Worm (Caenorhabditis elegans) whole organism, midembryonic: Measurements from ENCODE around the gene Y69E1A.1.

Experiments used
- T22C8.4 ChIP-seq: fragments of 200-800 bp; sonication (Bioruptor generic); IDR thresholded peaks from 2 replicates; pipeline ENCODE4 v1.3.6; 2022; ENCODE audit warnings: missing genetic modification characterization, missing compliant biosample characterization
- cog-1 ChIP-seq: sonication (generic microtip); optimal IDR thresholded peaks from 2 replicates; lab custom pipeline; 2016; ENCODE audit warnings: missing genetic modification characterization, missing compliant biosample characterization
- flt-1 ChIP-seq: fragments of 200-800 bp; sonication (Bioruptor generic); IDR thresholded peaks from 2 replicates; pipeline ENCODE4 v1.3.6; 2022; ENCODE audit warnings: missing genetic modification characterization, missing compliant biosample characterization
- klf-2 ChIP-seq: fragments of 200-800 bp; sonication (Bioruptor generic); conservative IDR thresholded peaks from 2 replicates; pipeline ENCODE4 v1.3.6; 2022; ENCODE audit warnings: missing genetic modification reagents, missing genetic modification characterization, missing compliant biosample characterization
- med-1 ChIP-seq: sonication (generic microtip); optimal IDR thresholded peaks from 2 replicates; lab custom pipeline; 2017; ENCODE audit warnings: missing genetic modification characterization, mild to moderate bottlenecking, missing compliant biosample characterization, antibody characterized with exemption, missing genetic modification reagents; ENCODE audit not compliant: insufficient read depth
- ref-1 ChIP-seq: fragments of 200-800 bp; sonication (Bioruptor generic); conservative IDR thresholded peaks from 2 replicates; pipeline ENCODE4 v1.3.6; 2022; ENCODE audit warnings: missing genetic modification reagents, missing genetic modification characterization, missing compliant biosample characterization
- tab-1 ChIP-seq: fragments of 200-800 bp; sonication (Bioruptor generic); IDR thresholded peaks from 2 replicates; pipeline ENCODE4 v1.3.6; 2022; ENCODE audit warnings: missing genetic modification characterization, missing compliant biosample characterization
- ztf-23 ChIP-seq: fragments of 200-800 bp; sonication (Bioruptor generic); IDR thresholded peaks from 2 replicates; pipeline ENCODE4 v1.3.6; 2022; ENCODE audit warnings: missing genetic modification reagents, missing genetic modification characterization, missing compliant biosample characterization
- ztf-29 ChIP-seq: fragments of 200-800 bp; sonication (Bioruptor generic); IDR thresholded peaks from 2 replicates; pipeline ENCODE4 v1.3.6; 2022; ENCODE audit warnings: missing genetic modification reagents, missing genetic modification characterization, missing compliant biosample characterization

Y69E1A.1 gene

ce11 chrIV:10950363-10951214 lies 1.9 kb upstream of the Y69E1A.1 start:
- TF ChIP-seq flt-1 (GFP tag; lab: Robert Waterston, UW) (no peak), klf-2 (no peak), cog-1 (tag; lab: Kevin White, UChicago) (no peak), ref-1 (GFP tag; lab: Robert Waterston, UW) (no peak), tab-1 (GFP tag; lab: Robert Waterston, UW) (no peak), T22C8.4 (GFP tag; lab: Robert Waterston, UW) (no peak), med-1 (GFP tag; lab: Kevin White, UChicago) (no peak), ztf-23 (GFP tag; lab: Robert Waterston, UW) (no peak), ztf-29 (GFP tag; lab: Robert Waterston, UW) (no peak)

- no peak for TF ChIP-seq ztf-29 (GFP tag; lab: Robert Waterston, UW)
- TF ChIP-seq flt-1 (GFP tag; lab: Robert Waterston, UW), result no peak
- TF ChIP-seq cog-1 (tag; lab: Kevin White, UChicago), result no peak
- no peak for TF ChIP-seq T22C8.4 (GFP tag; lab: Robert Waterston, UW)
Observed at ce11 chrIV:10949510-10949909, 813 bp upstream of the Y69E1A.1 start, which contains the start of gene nsph-3.1. Gene nsph-3.1, plus strand, starts transcription at chrIV:10949810.

ce11 chrIV:10936906-10937540 lies 11.7 kb downstream of the Y69E1A.1 start, which contains the start of gene fic-1:
Gene fic-1, plus strand, starts transcription at chrIV:10937454.
- peak; percentile 25 for TF ChIP-seq cog-1 (tag; lab: Kevin White, UChicago)
- TF ChIP-seq T22C8.4 (GFP tag; lab: Robert Waterston, UW), result peak; percentile 74
- TF ChIP-seq flt-1 (GFP tag; lab: Robert Waterston, UW), result no peak

- TF ChIP-seq tab-1 (GFP tag; lab: Robert Waterston, UW), result no peak
- no peak for TF ChIP-seq ztf-23 (GFP tag; lab: Robert Waterston, UW)
- TF ChIP-seq cog-1 (tag; lab: Kevin White, UChicago), result peak; percentile 65
Observed at ce11 chrIV:10935853-10936491, 12.7 kb downstream of the Y69E1A.1 start, which contains the start of gene lgg-2. Gene lgg-2, minus strand, starts transcription at chrIV:10935903.

DNA sequence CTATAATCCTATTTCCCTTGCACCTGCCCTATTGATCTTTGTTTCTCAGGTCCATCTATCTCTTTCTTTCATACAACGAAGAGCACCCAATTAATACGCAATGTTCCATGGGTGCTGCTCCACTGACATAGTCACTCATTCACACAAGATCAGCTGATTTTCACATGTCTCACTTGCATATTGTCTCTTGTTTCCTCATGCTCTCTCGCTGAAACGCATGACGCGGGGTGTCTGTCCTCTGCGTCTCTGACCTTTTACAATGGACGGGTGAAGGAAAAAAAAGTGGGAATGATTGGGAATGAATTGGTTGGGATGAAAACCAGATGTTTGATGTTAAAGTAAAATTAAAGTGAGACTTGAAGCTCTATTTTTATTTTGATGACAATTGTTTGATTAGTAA lies 13.4 kb downstream of the Y69E1A.1 start:
- TF ChIP-seq flt-1 (GFP tag; lab: Robert Waterston, UW) (0 out of 2 replicates have a peak, but pooled peaks have one; percentile 34), ztf-23 (GFP tag; lab: Robert Waterston, UW) (0 out of 2 replicates have a peak, but pooled peaks have one; percentile 19), tab-1 (GFP tag; lab: Robert Waterston, UW) (no peak), cog-1 (tag; lab: Kevin White, UChicago) (peak; percentile 70)

DNA sequence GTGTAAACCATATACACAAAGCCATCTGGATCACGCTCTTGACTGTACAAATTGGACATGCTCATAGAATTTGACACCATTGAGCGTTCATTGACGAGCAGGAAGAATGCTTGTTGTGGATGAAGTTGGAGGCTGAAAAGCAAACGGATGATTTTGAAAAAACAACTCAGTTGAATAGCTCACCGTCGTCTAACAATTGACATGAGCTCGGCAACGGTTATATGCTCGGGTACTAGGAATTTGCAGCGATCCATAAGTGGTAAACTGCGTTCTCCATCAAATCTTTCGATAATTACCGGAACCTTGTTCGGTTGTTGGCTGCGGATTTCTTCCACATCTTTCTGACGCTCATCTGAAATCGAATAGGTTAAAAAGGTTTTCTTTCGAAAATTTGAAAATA lies 13.9 kb downstream of the Y69E1A.1 start:
- TF ChIP-seq ztf-23 (GFP tag; lab: Robert Waterston, UW), result no peak
- no peak for TF ChIP-seq cog-1 (tag; lab: Kevin White, UChicago)
- TF ChIP-seq med-1 (GFP tag; lab: Kevin White, UChicago), result no peak
- TF ChIP-seq flt-1 (GFP tag; lab: Robert Waterston, UW), result no peak
- TF ChIP-seq ztf-29 (GFP tag; lab: Robert Waterston, UW), result no peak
- no peak for TF ChIP-seq klf-2
- TF ChIP-seq T22C8.4 (GFP tag; lab: Robert Waterston, UW), result no peak
- TF ChIP-seq tab-1 (GFP tag; lab: Robert Waterston, UW), result no peak
- TF ChIP-seq ref-1 (GFP tag; lab: Robert Waterston, UW), result no peak

ce11 chrIV:10933777-10934546 lies 14.7 kb downstream of the Y69E1A.1 start:
- TF ChIP-seq flt-1 (GFP tag; lab: Robert Waterston, UW) (0 out of 2 replicates have a peak, but pooled peaks have one; percentile 17), ztf-23 (GFP tag; lab: Robert Waterston, UW) (no peak), med-1 (GFP tag; lab: Kevin White, UChicago) (no peak)

DNA sequence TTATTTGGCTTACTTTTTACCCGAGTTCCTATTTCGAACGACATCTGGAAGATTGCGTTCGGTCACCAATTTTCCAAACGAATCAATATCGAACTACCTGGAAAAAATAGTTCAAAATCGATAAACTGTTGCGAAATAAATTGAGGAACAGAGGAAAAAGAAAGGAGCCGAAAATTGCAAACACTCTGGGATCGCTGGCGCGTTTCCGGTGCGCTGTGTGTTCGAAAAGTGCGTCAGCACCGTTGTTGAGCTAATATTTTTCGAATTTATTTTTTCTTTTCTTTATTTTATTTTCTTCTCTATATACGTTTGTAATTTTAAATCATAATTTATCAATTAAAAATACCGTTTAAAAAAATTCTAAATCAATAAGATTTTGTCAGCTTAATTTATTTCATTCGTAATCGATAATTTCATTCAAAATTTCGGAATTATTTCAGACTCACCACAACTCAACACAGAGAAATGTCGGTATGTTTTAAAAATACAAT lies 15.6 kb downstream of the Y69E1A.1 start, which contains the start of the genes dnc-1 and lsm-7:
TSS of gene dnc-1 (minus strand) at position 142 of the 491 bp plus-strand sequence.
TSS of gene lsm-7 (plus strand) at position 441 of the 491 bp plus-strand sequence.
- no peak for TF ChIP-seq klf-2
- no peak for TF ChIP-seq med-1 (GFP tag; lab: Kevin White, UChicago)
- no peak for TF ChIP-seq ztf-23 (GFP tag; lab: Robert Waterston, UW)
- 0 out of 2 replicates have a peak, but pooled peaks have one; percentile 37 for TF ChIP-seq flt-1 (GFP tag; lab: Robert Waterston, UW)
- TF ChIP-seq T22C8.4 (GFP tag; lab: Robert Waterston, UW), result no peak
- no peak for TF ChIP-seq tab-1 (GFP tag; lab: Robert Waterston, UW)
- TF ChIP-seq cog-1 (tag; lab: Kevin White, UChicago), result peak; percentile 35
- TF ChIP-seq ztf-29 (GFP tag; lab: Robert Waterston, UW), result no peak
